Worm (Caenorhabditis elegans) whole organism, early embryonic: ENCODE measurements around the gene pacl-1.

Experiments used
- B0310.2 ChIP-seq: sonication (generic microtip); optimal IDR thresholded peaks from 2 replicates; lab custom pipeline; 2016; ENCODE audit warnings: mild to moderate bottlenecking, missing genetic modification characterization, missing compliant biosample characterization
- ama-1 ChIP-seq: fragments of 150-350 bp; optimal IDR thresholded peaks from 2 replicates; lab custom pipeline; 2014
- ceh-13 ChIP-seq: fragments of 200-800 bp; sonication (Bioruptor generic); optimal IDR thresholded peaks from 2 replicates; lab custom pipeline; 2018; ENCODE audit warnings: mild to moderate bottlenecking, missing genetic modification characterization, missing compliant biosample characterization
- ceh-36 ChIP-seq: sonication (generic microtip); optimal IDR thresholded peaks from 2 replicates; lab custom pipeline; 2016; ENCODE audit warnings: missing genetic modification characterization, inconsistent platforms, missing compliant biosample characterization
- ets-7 ChIP-seq: sonication (generic microtip); optimal IDR thresholded peaks from 2 replicates; lab custom pipeline; 2016; ENCODE audit warnings: missing genotype, missing genetic modification characterization, missing compliant biosample characterization
- flt-1 ChIP-seq: fragments of 200-800 bp; sonication (Bioruptor generic); IDR thresholded peaks from 2 replicates; pipeline ENCODE4 v1.3.6; 2022; ENCODE audit warnings: missing genetic modification characterization, missing compliant biosample characterization
- hnd-1 ChIP-seq: sonication (generic microtip); optimal IDR thresholded peaks from 2 replicates; lab custom pipeline; 2016; ENCODE audit warnings: missing genetic modification characterization, missing compliant biosample characterization
- pes-1 ChIP-seq: fragments of 200-800 bp; sonication (Bioruptor generic); IDR thresholded peaks from 2 replicates; pipeline ENCODE4 v1.3.6; 2022; ENCODE audit warnings: missing genetic modification reagents, missing genetic modification characterization, missing compliant biosample characterization
- sea-1 ChIP-seq: fragments of 200-800 bp; sonication (Bioruptor generic); conservative IDR thresholded peaks from 2 replicates; pipeline ENCODE4 v1.3.6; 2022; ENCODE audit warnings: missing genetic modification characterization, missing compliant biosample characterization
- tbx-11 ChIP-seq: fragments of 200-800 bp; sonication (Bioruptor generic); IDR thresholded peaks from 2 replicates; pipeline ENCODE4 v1.3.6; 2022; ENCODE audit warnings: missing genetic modification characterization, missing compliant biosample characterization

- TF ChIP-seq flt-1 (GFP tag; lab: Robert Waterston, UW) (no peak), ceh-13 (GFP tag; lab: Kevin White, UChicago) (no peak), ama-1 (lab: Kevin White, UChicago) (no peak), sea-1 (no peak), ets-7 (tag; lab: Kevin White, UChicago) (no peak), pes-1 (no peak), ceh-36 (tag; lab: Kevin White, UChicago) (no peak), tbx-11 (GFP tag; lab: Robert Waterston, UW) (no peak), hnd-1 (tag; lab: Kevin White, UChicago) (no peak), B0310.2 (no peak)
Observed at ce11 chrV:16277918-16278317, 2.7 kb upstream of the pacl-1 start, which contains the start of gene cyp-37B1.
